Worm (Caenorhabditis elegans) whole organism, L4 larva: ENCODE data around the gene T14G12.12.

Experiments
- F26F4.8 ChIP-seq: fragments of 200-800 bp; sonication (Bioruptor generic); conservative IDR thresholded peaks from 2 replicates; pipeline ENCODE4 v1.3.6; 2022; ENCODE audit warnings: missing genetic modification characterization, missing compliant biosample characterization
- arid-1 ChIP-seq: fragments of 200-800 bp; sonication (Bioruptor generic); conservative IDR thresholded peaks from 2 replicates; pipeline ENCODE4 v1.3.6; 2022; ENCODE audit warnings: missing genetic modification reagents, missing genetic modification characterization, missing compliant biosample characterization
- ceh-28 ChIP-seq: fragments of 150-350 bp; optimal IDR thresholded peaks from 2 replicates; lab custom pipeline; 2014; ENCODE audit warnings: missing biosample characterization, missing genetic modification reagents, missing genetic modification characterization
- ces-1 ChIP-seq: fragments of 150-350 bp; sonication (generic microtip); optimal IDR thresholded peaks from 4 replicates; lab custom pipeline; 2014; ENCODE audit warnings: missing biosample characterization, missing genetic modification reagents, missing genetic modification characterization
- dve-1 ChIP-seq: sonication (generic microtip); optimal IDR thresholded peaks from 2 replicates; lab custom pipeline; 2017; ENCODE audit warnings: antibody characterized with exemption, mild to moderate bottlenecking, missing genetic modification characterization, missing compliant biosample characterization; ENCODE audit not compliant: insufficient read depth
- egl-27 ChIP-seq: sonication (generic microtip); optimal IDR thresholded peaks from 3 replicates; lab custom pipeline; 2017; ENCODE audit warnings: missing biosample characterization, missing genetic modification reagents, missing genetic modification characterization
- fos-1 ChIP-seq: fragments of 150-350 bp; optimal IDR thresholded peaks from 2 replicates; lab custom pipeline; 2014; ENCODE audit warnings: missing biosample characterization, missing genetic modification characterization
- lin-39 ChIP-seq: fragments of 150-350 bp; optimal IDR thresholded peaks from 2 replicates; lab custom pipeline; 2014; ENCODE audit warnings: missing biosample characterization, missing genetic modification reagents, missing genetic modification characterization
- lsy-2 ChIP-seq, 2 experiments: fragments of 150-350 bp in 1 of 2; sonication (generic microtip) in 1 of 2; optimal IDR thresholded peaks; 2 replicates each; lab custom pipeline; 2014 to 2017; ENCODE audit warnings: missing biosample characterization in 2 of 2, missing genetic modification characterization in 2 of 2
- nhr-10 ChIP-seq: fragments of 150-350 bp; optimal IDR thresholded peaks from 2 replicates; lab custom pipeline; 2014; ENCODE audit warnings: missing biosample characterization, missing genetic modification characterization
- nhr-102 ChIP-seq: sonication (generic microtip); optimal IDR thresholded peaks from 2 replicates; lab custom pipeline; 2016; ENCODE audit warnings: mild to moderate bottlenecking, missing genetic modification characterization, moderate library complexity, missing compliant biosample characterization
- pha-4 ChIP-seq, 2 experiments: fragments of 150-350 bp in 1 of 2; fragments of 200-800 bp in 1 of 2; sonication (Bioruptor generic) in 1 of 2; IDR thresholded peaks in 1 of 2; optimal IDR thresholded peaks in 1 of 2; 2 replicates each; pipeline versions ENCODE4 v1.3.6 to Lab custom; 2014 to 2022; ENCODE audit warnings: missing genetic modification characterization in 2 of 2, missing genetic modification reagents in 2 of 2, missing biosample characterization in 1 of 2, missing compliant biosample characterization in 1 of 2
- zag-1 ChIP-seq: fragments of 150-350 bp; optimal IDR thresholded peaks from 2 replicates; lab custom pipeline; 2014; ENCODE audit warnings: missing biosample characterization, missing genetic modification characterization
- zip-11 ChIP-seq: fragments of 200-800 bp; sonication (Bioruptor generic); IDR thresholded peaks from 2 replicates; pipeline ENCODE4 v1.3.6; 2022; ENCODE audit warnings: missing genetic modification characterization, missing compliant biosample characterization

DNA sequence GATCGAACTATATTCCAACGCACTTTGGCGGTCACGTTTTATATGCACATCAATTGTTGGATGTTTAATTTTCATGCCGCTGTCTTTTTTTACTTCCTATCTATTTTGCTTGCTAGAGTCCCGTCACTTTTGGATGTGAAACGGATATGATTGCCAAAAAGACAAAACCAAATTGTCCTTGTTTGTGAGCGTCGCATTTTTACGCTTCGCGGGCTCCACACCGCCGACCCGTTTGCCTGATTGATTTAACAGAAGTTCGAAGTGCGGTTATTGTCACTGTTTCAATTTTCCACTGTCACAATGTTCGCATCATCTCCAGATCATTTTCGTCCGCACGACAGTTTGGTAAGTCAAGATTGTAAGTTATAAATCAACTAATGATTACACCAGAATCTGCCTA lies 43.5 kb downstream of the T14G12.12 start, which contains the start of gene C01C4.2:
- no peak for TF ChIP-seq ces-1
- TF ChIP-seq zip-11 (GFP tag; lab: Robert Waterston, UW): no peak
- TF ChIP-seq nhr-102: no peak
- TF ChIP-seq pha-4 (GFP tag; IDR thresholded peaks at IDR 0.05; lab: Robert Waterston, UW): no peak
- no peak for TF ChIP-seq pha-4 (tag; optimal IDR thresholded peaks at IDR 0.05; lab: Kevin White, UChicago)
- TF ChIP-seq nhr-10: no peak
- no peak for TF ChIP-seq lin-39 (tag; lab: Kevin White, UChicago)
- no peak for TF ChIP-seq dve-1
- TF ChIP-seq egl-27 (tag; lab: Kevin White, UChicago): no peak
- TF ChIP-seq arid-1 (GFP tag; lab: Robert Waterston, UW): no peak
- no peak for TF ChIP-seq zag-1
- no peak for TF ChIP-seq F26F4.8 (GFP tag; lab: Robert Waterston, UW)
- no peak for TF ChIP-seq fos-1
- TF ChIP-seq lsy-2 (tag; optimal IDR thresholded peaks at IDR 0.05; lab: Kevin White, UChicago): no peak
- TF ChIP-seq ceh-28 (tag; lab: Kevin White, UChicago): no peak
